Fruit fly (Drosophila melanogaster) whole organism, prepupa: ENCODE measurements around the gene mon2.

Source experiments
- CG10631 ChIP-seq: fragments of 200-800 bp; sonication (Bioruptor generic); optimal IDR thresholded peaks from 2 replicates; lab custom pipeline; 2016; ENCODE audit warnings: missing biosample characterization, missing genetic modification characterization
- CG10669 ChIP-seq: fragments of 200-800 bp; sonication (Bioruptor generic); optimal IDR thresholded peaks from 3 replicates; lab custom pipeline; 2018; ENCODE audit warnings: missing biosample characterization, mild to moderate bottlenecking, missing genetic modification characterization, moderate library complexity
- CG11294 ChIP-seq: fragments of 200-800 bp; sonication (Bioruptor generic); IDR thresholded peaks from 2 replicates; pipeline ENCODE4 v1.3.6; 2022; ENCODE audit warnings: missing biosample characterization, missing genetic modification characterization
- CG11902 ChIP-seq: fragments of 200-800 bp; sonication (Bioruptor generic); optimal IDR thresholded peaks from 3 replicates; lab custom pipeline; 2016; ENCODE audit warnings: missing biosample characterization, missing genetic modification characterization
- CG15336 ChIP-seq: fragments of 200-800 bp; sonication (Bioruptor generic); IDR thresholded peaks from 2 replicates; pipeline ENCODE4 v1.3.6; 2022; ENCODE audit warnings: missing biosample characterization, missing genetic modification characterization
- CG1621 ChIP-seq: fragments of 200-800 bp; sonication (Bioruptor generic); optimal IDR thresholded peaks from 3 replicates; lab custom pipeline; 2018; ENCODE audit warnings: missing biosample characterization, mild to moderate bottlenecking, missing genetic modification characterization
- CG3032 ChIP-seq: fragments of 200-800 bp; optimal IDR thresholded peaks from 2 replicates; lab custom pipeline; 2019; ENCODE audit warnings: missing biosample characterization, mild to moderate bottlenecking, missing genetic modification characterization, moderate library complexity
- CG31627 ChIP-seq: fragments of 200-800 bp; sonication (Bioruptor generic); optimal IDR thresholded peaks from 3 replicates; lab custom pipeline; 2016; ENCODE audit warnings: missing biosample characterization, missing genetic modification characterization
- CG3919 ChIP-seq: fragments of 200-800 bp; sonication (Bioruptor generic); optimal IDR thresholded peaks from 3 replicates; lab custom pipeline; 2016; ENCODE audit warnings: missing biosample characterization, missing genetic modification characterization
- CG6163 ChIP-seq: fragments of 200-800 bp; sonication (Bioruptor generic); IDR thresholded peaks from 3 replicates; pipeline ENCODE4 v1.3.6; 2022; ENCODE audit warnings: missing biosample characterization, missing genetic modification characterization
- CG6792 ChIP-seq: fragments of 200-800 bp; sonication (Bioruptor generic); optimal IDR thresholded peaks from 3 replicates; lab custom pipeline; 2016; ENCODE audit warnings: missing biosample characterization, missing genetic modification characterization
- CG6808 ChIP-seq: fragments of 200-800 bp; sonication (Bioruptor generic); optimal IDR thresholded peaks from 3 replicates; lab custom pipeline; 2017; ENCODE audit warnings: missing biosample characterization, missing genetic modification characterization, mild to moderate bottlenecking, moderate library complexity, missing genetic modification reagents
- CG6854 ChIP-seq: fragments of 200-800 bp; sonication (Bioruptor generic); optimal IDR thresholded peaks from 2 replicates; lab custom pipeline; 2017; ENCODE audit warnings: missing biosample characterization, mild to moderate bottlenecking, missing genetic modification characterization
- CG7368 ChIP-seq: fragments of 200-800 bp; sonication (Bioruptor generic); optimal IDR thresholded peaks from 3 replicates; lab custom pipeline; 2016; ENCODE audit warnings: missing biosample characterization, missing genetic modification characterization
- CG8119 ChIP-seq: fragments of 200-800 bp; sonication (Bioruptor generic); IDR thresholded peaks from 3 replicates; pipeline ENCODE4 v1.3.6; 2022; ENCODE audit warnings: missing biosample characterization, missing genetic modification characterization
- CG9139 ChIP-seq: fragments of 200-800 bp; sonication (Bioruptor generic); optimal IDR thresholded peaks from 3 replicates; lab custom pipeline; 2017; ENCODE audit warnings: missing biosample characterization, mild to moderate bottlenecking, missing genetic modification characterization
- Eip75B ChIP-seq: fragments of 200-800 bp; sonication (Bioruptor generic); optimal IDR thresholded peaks from 3 replicates; lab custom pipeline; 2016; ENCODE audit warnings: missing biosample characterization, missing genetic modification characterization
- Eip78C ChIP-seq: fragments of 200-800 bp; sonication (Bioruptor generic); peaks from one replicate; lab custom pipeline; 2016; ENCODE audit warnings: missing biosample characterization, missing genetic modification characterization
- Eip93F ChIP-seq: fragments of 200-800 bp; sonication (Bioruptor generic); optimal IDR thresholded peaks from 2 replicates; lab custom pipeline; 2016; ENCODE audit warnings: missing biosample characterization, mild to moderate bottlenecking, missing genetic modification characterization
- Ets21C ChIP-seq: fragments of 200-800 bp; sonication (Bioruptor generic); optimal IDR thresholded peaks from 3 replicates; lab custom pipeline; 2016; ENCODE audit warnings: missing biosample characterization, missing genetic modification characterization
- Ets96B ChIP-seq: fragments of 200-800 bp; optimal IDR thresholded peaks from 2 replicates; lab custom pipeline; 2019; ENCODE audit warnings: missing biosample characterization, mild to moderate bottlenecking, missing genetic modification characterization, moderate library complexity
- Hr38 ChIP-seq: sonication (Bioruptor generic); optimal IDR thresholded peaks from 2 replicates; lab custom pipeline; 2016; ENCODE audit warnings: missing biosample characterization, missing genetic modification characterization
- Hr39 ChIP-seq: fragments of 200-800 bp; sonication (Bioruptor generic); optimal IDR thresholded peaks from 2 replicates; lab custom pipeline; 2016; ENCODE audit warnings: missing biosample characterization, missing genetic modification characterization
- Hr4 ChIP-seq: fragments of 200-800 bp; sonication (Bioruptor generic); optimal IDR thresholded peaks from 3 replicates; lab custom pipeline; 2016; ENCODE audit warnings: missing biosample characterization, missing genetic modification characterization
- Lpt ChIP-seq: fragments of 200-800 bp; sonication (Bioruptor generic); optimal IDR thresholded peaks from 3 replicates; lab custom pipeline; 2016; ENCODE audit warnings: missing biosample characterization, missing genetic modification characterization
- Met ChIP-seq: fragments of 200-800 bp; sonication (Bioruptor generic); optimal IDR thresholded peaks from 3 replicates; lab custom pipeline; 2016; ENCODE audit warnings: missing biosample characterization, missing genetic modification characterization
- OdsH ChIP-seq: fragments of 200-800 bp; sonication (Bioruptor generic); optimal IDR thresholded peaks from 3 replicates; lab custom pipeline; 2016; ENCODE audit warnings: missing biosample characterization, missing genetic modification characterization
- Smox ChIP-seq: fragments of 200-800 bp; sonication (Bioruptor generic); optimal IDR thresholded peaks from 3 replicates; lab custom pipeline; 2016; ENCODE audit warnings: missing biosample characterization, missing genetic modification characterization
- Sox102F ChIP-seq: fragments of 200-800 bp; sonication (Bioruptor generic); optimal IDR thresholded peaks from 2 replicates; lab custom pipeline; 2016; ENCODE audit warnings: missing biosample characterization, mild to moderate bottlenecking, missing genetic modification characterization
- achi ChIP-seq: fragments of 200-800 bp; sonication (Bioruptor generic); optimal IDR thresholded peaks from 3 replicates; lab custom pipeline; 2016; ENCODE audit warnings: missing biosample characterization, missing genetic modification characterization
- cyc ChIP-seq: fragments of 200-800 bp; sonication (Bioruptor generic); optimal IDR thresholded peaks from 3 replicates; lab custom pipeline; 2016; ENCODE audit warnings: missing biosample characterization, missing genetic modification characterization
- dac ChIP-seq: fragments of 200-800 bp; sonication (Bioruptor generic); optimal IDR thresholded peaks from 2 replicates; lab custom pipeline; 2017; ENCODE audit warnings: missing biosample characterization, mild to moderate bottlenecking, missing genetic modification characterization
- dsx ChIP-seq: fragments of 200-800 bp; optimal IDR thresholded peaks from 3 replicates; lab custom pipeline; 2019; ENCODE audit warnings: missing biosample characterization, mild to moderate bottlenecking, missing genetic modification characterization, moderate library complexity; ENCODE audit not compliant: poor library complexity, severe bottlenecking
- eg ChIP-seq: fragments of 200-800 bp; sonication (Bioruptor generic); IDR thresholded peaks from 3 replicates; pipeline ENCODE4 v1.3.6; 2022; ENCODE audit warnings: missing biosample characterization, missing genetic modification characterization
- esn ChIP-seq: fragments of 200-800 bp; sonication (Bioruptor generic); optimal IDR thresholded peaks from 2 replicates; lab custom pipeline; 2016; ENCODE audit warnings: missing biosample characterization, mild to moderate bottlenecking, missing genetic modification characterization, moderate library complexity
- fd59A ChIP-seq: fragments of 200-800 bp; sonication (Bioruptor generic); optimal IDR thresholded peaks from 2 replicates; lab custom pipeline; 2017; ENCODE audit warnings: missing biosample characterization, mild to moderate bottlenecking, missing genetic modification characterization, missing genetic modification reagents
- fd85E ChIP-seq: fragments of 200-800 bp; sonication (Bioruptor generic); optimal IDR thresholded peaks from 3 replicates; lab custom pipeline; 2016; ENCODE audit warnings: missing biosample characterization, missing genetic modification characterization
- fkh ChIP-seq: fragments of 200-800 bp; sonication (Bioruptor generic); optimal IDR thresholded peaks from 3 replicates; lab custom pipeline; 2017; ENCODE audit warnings: missing biosample characterization, mild to moderate bottlenecking, missing genetic modification characterization, moderate library complexity
- net ChIP-seq: fragments of 200-800 bp; sonication (Bioruptor generic); optimal IDR thresholded peaks from 3 replicates; lab custom pipeline; 2016; ENCODE audit warnings: missing biosample characterization, missing genetic modification characterization
- pdm3 ChIP-seq: fragments of 200-800 bp; sonication (Bioruptor generic); optimal IDR thresholded peaks from 3 replicates; lab custom pipeline; 2016; ENCODE audit warnings: missing biosample characterization, missing genetic modification characterization
- salr ChIP-seq, 2 experiments: fragments of 200-800 bp; sonication (Bioruptor generic); optimal IDR thresholded peaks; 3 replicates each; lab custom pipeline; 2016 to 2018; ENCODE audit warnings: missing biosample characterization in 2 of 2, missing genetic modification characterization in 2 of 2, mild to moderate bottlenecking in 1 of 2
- spab ChIP-seq: fragments of 200-800 bp; sonication (Bioruptor generic); optimal IDR thresholded peaks from 2 replicates; lab custom pipeline; 2017; ENCODE audit warnings: missing biosample characterization, mild to moderate bottlenecking, missing genetic modification characterization, missing genetic modification reagents
- ss ChIP-seq, 2 experiments: fragments of 200-800 bp; sonication (Bioruptor generic); optimal IDR thresholded peaks; 2 replicates in 1 of 2; 3 replicates in 1 of 2; lab custom pipeline; 2017 to 2018; ENCODE audit warnings: mild to moderate bottlenecking in 2 of 2, missing biosample characterization in 2 of 2, missing genetic modification characterization in 2 of 2, moderate library complexity in 1 of 2
- topi ChIP-seq: fragments of 200-800 bp; sonication (Bioruptor generic); optimal IDR thresholded peaks from 3 replicates; lab custom pipeline; 2016; ENCODE audit warnings: missing biosample characterization, missing genetic modification characterization

Gene mon2

dm6 chr2L:8082692-8083412, 41.0 kb downstream of the mon2 start, which contains the start of gene Mcr:
Gene Mcr (minus strand): TSS chr2L:8082982.
- peak; percentile 22; the same call in 1 of the 3 replicates for TF ChIP-seq CG6163 (GFP tag; lab: Robert Waterston, UW)
- peak; percentile 10 for TF ChIP-seq cyc (GFP tag; lab: Kevin White, UChicago)
- TF ChIP-seq pdm3 (GFP tag; lab: Kevin White, UChicago) = peak; percentile 20
- peak; percentile 20 for TF ChIP-seq Eip75B (GFP tag; lab: Kevin White, UChicago)
- TF ChIP-seq Lpt (GFP tag; lab: Kevin White, UChicago) = no peak
- peak; percentile 56 for TF ChIP-seq Eip78C (GFP tag; lab: Kevin White, UChicago)
- peak; percentile 41 for TF ChIP-seq CG6854 (GFP tag; lab: Kevin White, UChicago)
- no peak for TF ChIP-seq CG8119 (GFP tag; lab: Robert Waterston, UW)
- TF ChIP-seq CG31627 (GFP tag; lab: Kevin White, UChicago) = peak; percentile 15
- TF ChIP-seq eg (GFP tag; lab: Robert Waterston, UW) = no peak
- peak; percentile 22 for TF ChIP-seq topi
- TF ChIP-seq CG10631 (GFP tag; lab: Kevin White, UChicago) = peak; percentile 36

- TF ChIP-seq CG6854 (GFP tag; lab: Kevin White, UChicago) (peak; percentile 31), Ets21C (GFP tag; lab: Kevin White, UChicago) (no peak), CG11294 (no peak), achi (GFP tag; lab: Kevin White, UChicago) (peak; percentile 82), salr (GFP tag; optimal IDR thresholded peaks at IDR 0.05; lab: Kevin White, UChicago) (peak; percentile 48 to 84), CG6792 (peak; percentile 83), OdsH (GFP tag; lab: Kevin White, UChicago) (peak; percentile 88), pdm3 (GFP tag; lab: Kevin White, UChicago) (peak; percentile 70), eg (GFP tag; lab: Robert Waterston, UW) (no peak; the same call in 1 of the 3 replicates), CG10631 (GFP tag; lab: Kevin White, UChicago) (peak; percentile 88), Met (GFP tag; lab: Kevin White, UChicago) (no peak), CG6163 (GFP tag; lab: Robert Waterston, UW) (0 out of 3 replicates have a peak, but pooled peaks have one; percentile 17), CG10669 (GFP tag; lab: Kevin White, UChicago) (no peak), dsx (no peak), fkh (GFP tag; lab: Kevin White, UChicago) (no peak), CG6808 (no peak), topi (no peak), esn (GFP tag; lab: Kevin White, UChicago) (peak; percentile 82), ss (GFP tag; optimal IDR thresholded peaks at IDR 0.05; lab: Kevin White, UChicago) (peak in 1 of 2 experiments; percentile 31), Hr38 (GFP tag; lab: Kevin White, UChicago) (no peak), Eip78C (GFP tag; lab: Kevin White, UChicago) (peak; percentile 89), fd85E (GFP tag; lab: Kevin White, UChicago) (no peak), CG8119 (GFP tag; lab: Robert Waterston, UW) (peak; percentile 96), CG3919 (GFP tag; lab: Kevin White, UChicago) (peak; percentile 42), Ets96B (tag; lab: Kevin White, UChicago) (peak; percentile 84), Eip75B (GFP tag; lab: Kevin White, UChicago) (no peak), spab (no peak), CG7368 (no peak), CG3032 (tag; lab: Kevin White, UChicago) (peak; percentile 55), CG15336 (GFP tag; lab: Robert Waterston, UW) (peak; percentile 94), Eip93F (GFP tag; lab: Kevin White, UChicago) (no peak), Hr4 (GFP tag; lab: Kevin White, UChicago) (peak; percentile 69), CG9139 (GFP tag; lab: Kevin White, UChicago) (no peak), net (peak; percentile 13), CG11902 (GFP tag; lab: Kevin White, UChicago) (no peak), dac (GFP tag; lab: Kevin White, UChicago) (peak; percentile 53), Sox102F (GFP tag; lab: Kevin White, UChicago) (no peak), CG31627 (GFP tag; lab: Kevin White, UChicago) (peak; percentile 44), Smox (no peak), Hr39 (peak; percentile 46), fd59A (GFP tag; lab: Kevin White, UChicago) (peak; percentile 67), CG1621 (tag; lab: Kevin White, UChicago) (no peak)
Measured at dm6 chr2L:8081640-8082485, 41.9 kb downstream of the mon2 start.
